Fruit fly (Drosophila melanogaster) Kc167 (cell line): ENCODE results near the gene Dph1.

Source experiments
- Myc ChIP-seq: fragments of >200 bp; optimal IDR thresholded peaks from 2 replicates; lab custom pipeline; 2017; ENCODE audit warnings: missing external identifiers
- Sin3A ChIP-seq: fragments of >200 bp; optimal IDR thresholded peaks from 2 replicates; lab custom pipeline; 2018; ENCODE audit warnings: missing external identifiers
- h ChIP-seq: fragments of >200 bp; optimal IDR thresholded peaks from 3 replicates; lab custom pipeline; 2018; ENCODE audit warnings: missing external identifiers
- insv ChIP-seq: fragments of >200 bp; optimal IDR thresholded peaks from 3 replicates; lab custom pipeline; 2018; ENCODE audit warnings: missing external identifiers
- psq ChIP-seq: fragments of >200 bp; optimal IDR thresholded peaks from 2 replicates; lab custom pipeline; 2017; ENCODE audit warnings: missing external identifiers
- ttk ChIP-seq: sonication (Bioruptor generic); optimal IDR thresholded peaks from 2 replicates; lab custom pipeline; 2017; ENCODE audit warnings: missing external identifiers

Gene Dph1

DNA sequence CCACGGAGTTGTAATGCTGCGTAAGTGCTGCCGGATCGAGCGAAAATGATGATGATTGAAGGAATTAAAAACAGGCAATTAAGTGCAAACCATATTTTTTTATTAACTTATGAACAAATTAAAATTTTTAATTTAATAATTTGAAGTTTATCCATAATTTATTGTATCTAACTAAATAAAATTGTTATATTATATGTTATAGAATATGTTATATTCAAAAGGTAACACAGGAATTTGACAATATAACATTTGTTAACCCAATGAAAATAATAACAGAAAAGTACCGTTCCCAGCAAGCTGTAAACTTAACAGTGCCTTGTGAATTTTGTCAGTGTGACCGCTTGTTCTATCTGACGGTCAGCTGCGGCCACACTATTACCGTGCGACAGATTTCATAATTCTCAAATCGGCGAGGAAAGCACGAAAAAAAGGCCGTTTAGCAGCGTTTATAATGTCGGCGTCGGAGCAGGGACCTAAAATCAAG is 11.9 kb upstream of the Dph1 start, which contains the start of the genes Ccdc56 and mtTFB1:
Gene Ccdc56 (plus strand): TSS at position 347 of the 484 bp plus-strand sequence.
Gene mtTFB1 (plus strand): TSS at position 347 of the 484 bp plus-strand sequence.
- TF ChIP-seq insv (lab: Kevin White, UChicago) (no peak), Sin3A (lab: Kevin White, UChicago) (no peak), psq (lab: Kevin White, UChicago) (no peak), Myc (lab: Kevin White, UChicago) (no peak), h (lab: Kevin White, UChicago) (no peak), ttk (lab: Kevin White, UChicago) (no peak)

dm6 chr3L:11707978-11708632 is 11.3 kb upstream of the Dph1 start, which contains the start of gene CG11658:
Gene CG11658 (minus strand): TSS chr3L:11708553.
- TF ChIP-seq Sin3A (lab: Kevin White, UChicago) (no peak), insv (lab: Kevin White, UChicago) (no peak), h (lab: Kevin White, UChicago) (no peak), psq (lab: Kevin White, UChicago) (no peak), ttk (lab: Kevin White, UChicago) (no peak), Myc (lab: Kevin White, UChicago) (no peak)

- TF ChIP-seq psq (lab: Kevin White, UChicago) = no peak
- no peak for TF ChIP-seq Sin3A (lab: Kevin White, UChicago)
- no peak for TF ChIP-seq insv (lab: Kevin White, UChicago)
- TF ChIP-seq Myc (lab: Kevin White, UChicago) = no peak
- TF ChIP-seq h (lab: Kevin White, UChicago) = no peak
- no peak for TF ChIP-seq ttk (lab: Kevin White, UChicago)
Observed at dm6 chr3L:11704902-11705546, 8.3 kb upstream of the Dph1 start.

dm6 chr3L:11703579-11703978 is 6.8 kb upstream of the Dph1 start:
- TF ChIP-seq insv (lab: Kevin White, UChicago) (no peak), psq (lab: Kevin White, UChicago) (no peak), ttk (lab: Kevin White, UChicago) (no peak), Myc (lab: Kevin White, UChicago) (no peak), Sin3A (lab: Kevin White, UChicago) (no peak), h (lab: Kevin White, UChicago) (no peak)

- TF ChIP-seq Sin3A (lab: Kevin White, UChicago) (no peak), psq (lab: Kevin White, UChicago) (no peak), insv (lab: Kevin White, UChicago) (no peak), ttk (lab: Kevin White, UChicago) (no peak), h (lab: Kevin White, UChicago) (no peak), Myc (lab: Kevin White, UChicago) (no peak)
Observed at dm6 chr3L:11701649-11702048, 4.9 kb upstream of the Dph1 start.

- TF ChIP-seq insv (lab: Kevin White, UChicago) = no peak
- TF ChIP-seq ttk (lab: Kevin White, UChicago) = no peak
Observed at dm6 chr3L:11699163-11699562, 2.4 kb upstream of the Dph1 start, which contains the start of gene Dnai2. Gene Dnai2 (minus strand): TSS chr3L:11699263.

- TF ChIP-seq Myc (lab: Kevin White, UChicago) (no peak), psq (lab: Kevin White, UChicago) (no peak), insv (lab: Kevin White, UChicago) (no peak), h (lab: Kevin White, UChicago) (no peak), ttk (lab: Kevin White, UChicago) (no peak), Sin3A (lab: Kevin White, UChicago) (no peak)
Observed at dm6 chr3L:11695827-11696226, 936 bp downstream of the Dph1 start.

- no peak for TF ChIP-seq insv (lab: Kevin White, UChicago)
- no peak for TF ChIP-seq psq (lab: Kevin White, UChicago)
- TF ChIP-seq Sin3A (lab: Kevin White, UChicago) = no peak
- TF ChIP-seq ttk (lab: Kevin White, UChicago) = no peak
- TF ChIP-seq Myc (lab: Kevin White, UChicago) = no peak
- TF ChIP-seq h (lab: Kevin White, UChicago) = no peak
Observed at dm6 chr3L:11695063-11695462, 1.7 kb downstream of the Dph1 start.

DNA sequence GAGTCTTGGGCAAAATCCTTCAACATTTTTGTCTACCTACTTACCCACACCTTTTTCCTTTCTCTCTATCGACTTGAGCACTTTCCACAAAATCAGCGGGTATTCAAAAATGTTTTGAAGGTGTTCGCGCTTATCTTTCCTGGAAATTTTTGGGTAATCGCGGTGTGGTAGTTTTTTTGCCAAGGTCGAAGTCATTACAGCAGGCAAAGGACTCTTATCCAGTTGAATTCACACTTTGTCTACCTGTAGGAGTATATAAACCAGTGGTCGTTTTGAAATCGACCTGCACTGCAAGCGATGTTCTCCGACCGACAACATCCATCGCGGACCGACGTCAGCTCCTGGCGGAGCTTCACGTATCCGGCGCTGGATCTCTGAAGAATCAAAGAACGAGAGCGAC is 3.9 kb downstream of the Dph1 start:
- TF ChIP-seq Myc (lab: Kevin White, UChicago) (no peak), h (lab: Kevin White, UChicago) (no peak), psq (lab: Kevin White, UChicago) (no peak), insv (lab: Kevin White, UChicago) (no peak), Sin3A (lab: Kevin White, UChicago) (no peak), ttk (lab: Kevin White, UChicago) (no peak)

DNA sequence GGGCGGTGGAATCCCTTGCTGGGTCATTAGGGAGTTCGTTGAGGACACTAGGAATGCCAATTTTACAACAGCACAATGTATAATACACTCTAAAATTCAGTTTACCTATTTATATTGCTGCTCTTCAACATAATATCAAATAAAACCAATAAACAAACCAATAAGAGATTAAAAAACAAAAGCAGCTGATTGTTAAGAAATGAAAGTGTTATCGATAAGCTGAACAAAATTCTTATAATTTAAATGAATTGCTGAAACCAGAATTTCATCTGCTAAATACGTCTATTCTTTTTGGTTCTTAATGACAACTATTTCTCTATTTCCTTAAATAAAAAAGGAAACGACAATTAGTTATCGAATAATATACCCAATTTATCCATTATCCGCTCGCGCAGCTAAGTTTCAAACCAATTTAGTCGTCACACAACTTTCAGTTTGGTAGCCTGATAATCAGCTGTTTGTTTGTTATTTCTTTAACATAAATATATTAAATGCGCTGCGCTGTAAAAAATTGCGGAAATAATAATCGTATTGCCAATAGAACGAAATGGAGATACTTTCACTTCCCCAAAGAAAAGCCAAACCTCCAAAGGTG is 5.5 kb downstream of the Dph1 start, which contains the start of the genes Pldn and CG14135:
Gene Pldn (minus strand): TSS at position 197 of the 595 bp plus-strand sequence.
Gene CG14135 (plus strand): TSS at position 369 of the 595 bp plus-strand sequence.
- no peak for TF ChIP-seq Myc (lab: Kevin White, UChicago)
- no peak for TF ChIP-seq Sin3A (lab: Kevin White, UChicago)
- TF ChIP-seq h (lab: Kevin White, UChicago) = no peak
- TF ChIP-seq ttk (lab: Kevin White, UChicago) = no peak
- no peak for TF ChIP-seq insv (lab: Kevin White, UChicago)
- TF ChIP-seq psq (lab: Kevin White, UChicago) = no peak
